Fruit fly (Drosophila melanogaster): ENCODE results near the gene Tmem43.

- TF ChIP-seq Hr51 (GFP tag; optimal IDR thresholded peaks at IDR 0.05), result no peak
- TF ChIP-seq sd (tag; optimal IDR thresholded peaks at IDR 0.05), result no peak
- TF ChIP-seq CG10565 (GFP tag; optimal IDR thresholded peaks at IDR 0.05), result no peak
- no peak for TF ChIP-seq Gug (GFP tag; IDR thresholded peaks at IDR 0.05)
- no peak for TF ChIP-seq shn (GFP tag; optimal IDR thresholded peaks at IDR 0.05)
- TF ChIP-seq CG30431 (GFP tag; optimal IDR thresholded peaks at IDR 0.05), result no peak
Measured at dm6 chr3L:7934200-7934599, 19.3 kb upstream of the Tmem43 start.
